Fruit fly (Drosophila melanogaster) whole organism, embryonic: Measurements from ENCODE around the gene CG32161.

Experiments used
- Awh ChIP-seq: fragments of 200-800 bp; sonication (Bioruptor generic); IDR thresholded peaks from 2 replicates; pipeline ENCODE4, ENCODE4 v1.3.6; 2022; ENCODE audit warnings: missing biosample characterization, missing genetic modification characterization
- C15 ChIP-seq: fragments of 200-800 bp; sonication (Bioruptor generic); IDR thresholded peaks from 3 replicates; pipeline ENCODE4 v1.3.6; 2022; ENCODE audit warnings: missing biosample characterization, missing genetic modification characterization
- CG10462 ChIP-seq: fragments of 200-800 bp; sonication (Bioruptor generic); optimal IDR thresholded peaks from 2 replicates; lab custom pipeline; 2016; ENCODE audit warnings: missing biosample characterization, missing genetic modification characterization
- CG11398 ChIP-seq: fragments of 200-800 bp; sonication (Bioruptor generic); optimal IDR thresholded peaks from 2 replicates; lab custom pipeline; 2016; ENCODE audit warnings: missing biosample characterization, missing genetic modification characterization
- CG11504 ChIP-seq: fragments of 200-800 bp; sonication (Bioruptor generic); optimal IDR thresholded peaks from 3 replicates; lab custom pipeline; 2019; ENCODE audit warnings: missing biosample characterization, mild to moderate bottlenecking, missing genetic modification characterization, moderate library complexity
- CG14965 ChIP-seq: fragments of 200-800 bp; sonication (Bioruptor generic); optimal IDR thresholded peaks from 2 replicates; lab custom pipeline; 2016; ENCODE audit warnings: missing biosample characterization, missing genetic modification characterization, borderline replicate concordance
- CG15269 ChIP-seq: fragments of 200-800 bp; sonication (Bioruptor generic); optimal IDR thresholded peaks from 2 replicates; lab custom pipeline; 2018; ENCODE audit warnings: missing biosample characterization, mild to moderate bottlenecking, missing genetic modification characterization, moderate library complexity
- CG16815 ChIP-seq: fragments of 200-800 bp; sonication (Bioruptor generic); optimal IDR thresholded peaks from 3 replicates; lab custom pipeline; 2017; ENCODE audit warnings: missing biosample characterization, mild to moderate bottlenecking, missing genetic modification characterization
- CG17186 ChIP-seq: fragments of 200-800 bp; sonication (Bioruptor generic); optimal IDR thresholded peaks from 3 replicates; lab custom pipeline; 2017; ENCODE audit warnings: missing biosample characterization, missing genetic modification reagents, missing genetic modification characterization
- CG17568 ChIP-seq: fragments of 200-800 bp; sonication (Bioruptor generic); optimal IDR thresholded peaks from 2 replicates; lab custom pipeline; 2018; ENCODE audit warnings: missing biosample characterization, mild to moderate bottlenecking, missing genetic modification characterization, moderate library complexity
- CG18262 ChIP-seq: fragments of 200-800 bp; optimal IDR thresholded peaks from 3 replicates; lab custom pipeline; 2019; ENCODE audit warnings: missing biosample characterization, mild to moderate bottlenecking, missing genetic modification characterization, moderate library complexity
- CG31388 ChIP-seq: fragments of 200-800 bp; sonication (Bioruptor generic); optimal IDR thresholded peaks from 2 replicates; lab custom pipeline; 2016; ENCODE audit warnings: missing biosample characterization, missing genetic modification characterization
- CG3281 ChIP-seq: fragments of 200-800 bp; sonication (Bioruptor generic); optimal IDR thresholded peaks from 3 replicates; lab custom pipeline; 2017; ENCODE audit warnings: missing biosample characterization, mild to moderate bottlenecking, missing genetic modification characterization
- CG4404 ChIP-seq: fragments of 200-800 bp; sonication (Bioruptor generic); IDR thresholded peaks from 2 replicates; pipeline ENCODE4 v1.3.6; 2022; ENCODE audit warnings: missing biosample characterization, missing genetic modification characterization
- CG4707 ChIP-seq: fragments of 200-800 bp; sonication (Bioruptor generic); optimal IDR thresholded peaks from 2 replicates; lab custom pipeline; 2018; ENCODE audit warnings: missing biosample characterization, mild to moderate bottlenecking, missing genetic modification characterization, moderate library complexity
- CG6765 ChIP-seq: fragments of 200-800 bp; sonication (Bioruptor generic); optimal IDR thresholded peaks from 3 replicates; lab custom pipeline; 2017; ENCODE audit warnings: missing biosample characterization, mild to moderate bottlenecking, missing genetic modification characterization
- CG6813 ChIP-seq: fragments of 200-800 bp; sonication (Bioruptor generic); optimal IDR thresholded peaks from 2 replicates; lab custom pipeline; 2017; ENCODE audit warnings: missing biosample characterization, missing genetic modification characterization, mild to moderate bottlenecking, moderate library complexity, missing genetic modification reagents
- CG6854 ChIP-seq: fragments of 200-800 bp; sonication (Bioruptor generic); optimal IDR thresholded peaks from 3 replicates; lab custom pipeline; 2017; ENCODE audit warnings: missing biosample characterization, mild to moderate bottlenecking, missing genetic modification characterization
- CG7745 ChIP-seq: fragments of 200-800 bp; sonication (Bioruptor generic); optimal IDR thresholded peaks from 2 replicates; lab custom pipeline; 2018; ENCODE audit warnings: missing biosample characterization, mild to moderate bottlenecking, missing genetic modification characterization, moderate library complexity
- CG8765 ChIP-seq: fragments of 200-800 bp; sonication (Bioruptor generic); IDR thresholded peaks from 2 replicates; pipeline ENCODE4 v1.3.6; 2022; ENCODE audit warnings: missing biosample characterization, missing genetic modification characterization
- CG8924 ChIP-seq: fragments of 200-800 bp; optimal IDR thresholded peaks from 3 replicates; lab custom pipeline; 2019; ENCODE audit warnings: missing biosample characterization, mild to moderate bottlenecking, missing genetic modification characterization, moderate library complexity
- CG9437 ChIP-seq: fragments of 200-800 bp; sonication (Bioruptor generic); optimal IDR thresholded peaks from 2 replicates; lab custom pipeline; 2018; ENCODE audit warnings: missing biosample characterization, mild to moderate bottlenecking, missing genetic modification characterization
- HHEX ChIP-seq: fragments of 200-800 bp; sonication (Bioruptor generic); optimal IDR thresholded peaks from 3 replicates; lab custom pipeline; 2017; ENCODE audit warnings: missing biosample characterization, mild to moderate bottlenecking, missing genetic modification characterization, missing genetic modification reagents
- Hsf ChIP-seq: fragments of 200-800 bp; sonication (Bioruptor generic); optimal IDR thresholded peaks from 3 replicates; lab custom pipeline; 2016; ENCODE audit warnings: missing biosample characterization, missing genetic modification characterization
- Mad ChIP-seq: fragments of 200-800 bp; sonication (Bioruptor generic); optimal IDR thresholded peaks from 2 replicates; lab custom pipeline; 2016; ENCODE audit warnings: missing biosample characterization, missing genetic modification characterization
- Nf-YC ChIP-seq: fragments of 200-800 bp; optimal IDR thresholded peaks from 3 replicates; lab custom pipeline; 2019; ENCODE audit warnings: missing biosample characterization, mild to moderate bottlenecking, missing genetic modification characterization, moderate library complexity
- Oaz ChIP-seq: fragments of 200-800 bp; sonication (Bioruptor generic); IDR thresholded peaks from 2 replicates; pipeline ENCODE4 v1.3.6; 2022; ENCODE audit warnings: missing biosample characterization, missing genetic modification characterization
- Rfx ChIP-seq: fragments of 200-800 bp; sonication (Bioruptor generic); IDR thresholded peaks from 2 replicates; pipeline ENCODE4 v1.3.6; 2022; ENCODE audit warnings: missing biosample characterization, missing genetic modification characterization
- TFAM ChIP-seq: fragments of 200-800 bp; sonication (Bioruptor generic); optimal IDR thresholded peaks from 2 replicates; lab custom pipeline; 2017; ENCODE audit warnings: missing biosample characterization, missing genetic modification characterization, inconsistent platforms
- Taf1 ChIP-seq: fragments of 200-800 bp; sonication (Bioruptor generic); IDR thresholded peaks from 2 replicates; pipeline ENCODE4 v1.3.6; 2022; ENCODE audit warnings: missing biosample characterization, missing genetic modification characterization
- YL-1 ChIP-seq: fragments of 200-800 bp; sonication (Bioruptor generic); optimal IDR thresholded peaks from 3 replicates; lab custom pipeline; 2017; ENCODE audit warnings: missing biosample characterization, mild to moderate bottlenecking, missing genetic modification characterization
- bigmax ChIP-seq: fragments of 200-800 bp; sonication (Bioruptor generic); optimal IDR thresholded peaks from 2 replicates; lab custom pipeline; 2018; ENCODE audit warnings: missing biosample characterization, mild to moderate bottlenecking, missing genetic modification characterization
- ci ChIP-seq: fragments of 200-800 bp; sonication (Bioruptor generic); IDR thresholded peaks from 3 replicates; pipeline ENCODE4 v1.3.6; 2022; ENCODE audit warnings: missing biosample characterization, missing genetic modification characterization
- dimm ChIP-seq: fragments of 200-800 bp; sonication (Bioruptor generic); IDR thresholded peaks from 2 replicates; pipeline ENCODE4 v1.3.6; 2022; ENCODE audit warnings: missing biosample characterization, missing genetic modification characterization
- exex ChIP-seq: fragments of 200-800 bp; sonication (Bioruptor generic); optimal IDR thresholded peaks from 4 replicates; lab custom pipeline; 2018; ENCODE audit warnings: missing biosample characterization, mild to moderate bottlenecking, missing genetic modification characterization, moderate library complexity
- eyg ChIP-seq: fragments of 200-800 bp; sonication (Bioruptor generic); optimal IDR thresholded peaks from 3 replicates; lab custom pipeline; 2016; ENCODE audit warnings: missing biosample characterization, missing genetic modification characterization
- fu2 ChIP-seq: fragments of 200-800 bp; sonication (Bioruptor generic); optimal IDR thresholded peaks from 2 replicates; lab custom pipeline; 2016; ENCODE audit warnings: missing biosample characterization, missing genetic modification characterization
- hth ChIP-seq: fragments of >200 bp; optimal IDR thresholded peaks from 2 replicates; lab custom pipeline; 2017; ENCODE audit warnings: inconsistent platforms
- lab ChIP-seq: fragments of 200-800 bp; sonication (Bioruptor generic); optimal IDR thresholded peaks from 3 replicates; lab custom pipeline; 2017; ENCODE audit warnings: missing biosample characterization, missing genetic modification characterization, mild to moderate bottlenecking, moderate library complexity, missing genetic modification reagents
- nom ChIP-seq: fragments of 200-800 bp; sonication (Bioruptor generic); optimal IDR thresholded peaks from 2 replicates; lab custom pipeline; 2017; ENCODE audit warnings: missing biosample characterization, missing genetic modification characterization, mild to moderate bottlenecking, moderate library complexity, missing genetic modification reagents
- pb ChIP-seq: fragments of 200-800 bp; sonication (Bioruptor generic); optimal IDR thresholded peaks from 3 replicates; lab custom pipeline; 2016; ENCODE audit warnings: missing biosample characterization, missing genetic modification characterization
- phol ChIP-seq: fragments of 200-800 bp; sonication (Bioruptor generic); optimal IDR thresholded peaks from 3 replicates; lab custom pipeline; 2018; ENCODE audit warnings: missing biosample characterization, mild to moderate bottlenecking, missing genetic modification characterization, moderate library complexity
- pita ChIP-seq: fragments of 200-800 bp; sonication (Bioruptor generic); optimal IDR thresholded peaks from 2 replicates; lab custom pipeline; 2017; ENCODE audit warnings: missing biosample characterization, mild to moderate bottlenecking, missing genetic modification characterization
- pros ChIP-seq: fragments of 200-800 bp; sonication (Bioruptor generic); optimal IDR thresholded peaks from 3 replicates; lab custom pipeline; 2019; ENCODE audit warnings: missing biosample characterization, mild to moderate bottlenecking, missing genetic modification characterization, moderate library complexity
- psq ChIP-seq: fragments of 200-800 bp; sonication (Bioruptor generic); optimal IDR thresholded peaks from 2 replicates; lab custom pipeline; 2017; ENCODE audit warnings: missing biosample characterization, missing genetic modification characterization
- row ChIP-seq: fragments of 200-800 bp; sonication (Bioruptor generic); IDR thresholded peaks from 3 replicates; pipeline ENCODE4 v1.3.6; 2022; ENCODE audit warnings: missing biosample characterization, missing genetic modification characterization
- run ChIP-seq: fragments of 200-800 bp; sonication (Bioruptor generic); optimal IDR thresholded peaks from 3 replicates; lab custom pipeline; 2018; ENCODE audit warnings: missing biosample characterization, mild to moderate bottlenecking, missing genetic modification characterization
- tna ChIP-seq: fragments of 200-800 bp; sonication (Bioruptor generic); IDR thresholded peaks from 2 replicates; pipeline ENCODE4 v1.3.6; 2022; ENCODE audit warnings: missing biosample characterization, missing genetic modification characterization; ENCODE audit not compliant: partially characterized antibody
- trem ChIP-seq: fragments of 200-800 bp; optimal IDR thresholded peaks from 3 replicates; lab custom pipeline; 2019; ENCODE audit warnings: missing biosample characterization, mild to moderate bottlenecking, missing genetic modification characterization, moderate library complexity
- unc-4 ChIP-seq: fragments of 200-800 bp; sonication (Bioruptor generic); IDR thresholded peaks from 2 replicates; pipeline ENCODE4 v1.3.6; 2022; ENCODE audit warnings: missing biosample characterization, missing genetic modification characterization; ENCODE audit not compliant: partially characterized antibody
- z ChIP-seq: fragments of 200-800 bp; sonication (Bioruptor generic); IDR thresholded peaks from 3 replicates; pipeline ENCODE4 v1.3.6; 2022; ENCODE audit warnings: missing biosample characterization, missing genetic modification characterization
- zfh2 ChIP-seq: fragments of 200-800 bp; sonication (Bioruptor generic); optimal IDR thresholded peaks from 2 replicates; lab custom pipeline; 2016; ENCODE audit warnings: missing biosample characterization, missing genetic modification characterization

CG32161 gene

dm6 chr3L:16842087-16842567, 3.9 kb upstream of the CG32161 start, which contains the start of gene TSG101 (continued):
- TF ChIP-seq C15 = no peak
- no peak for TF ChIP-seq Taf1 (GFP tag; lab: Robert Waterston, UW)
- TF ChIP-seq CG15269 = no peak
- TF ChIP-seq bigmax = no peak
- no peak for TF ChIP-seq Oaz
- no peak for TF ChIP-seq CG10462
- TF ChIP-seq CG4404 (GFP tag; lab: Robert Waterston, UW) = no peak
- no peak for TF ChIP-seq TFAM (GFP tag; lab: Kevin White, UChicago)
- no peak for TF ChIP-seq CG31388 (GFP tag; lab: Kevin White, UChicago)
- no peak for TF ChIP-seq CG6813 (GFP tag; lab: Kevin White, UChicago)
- TF ChIP-seq tna (GFP tag; lab: Robert Waterston, UW) = no peak
- TF ChIP-seq eyg = no peak
- TF ChIP-seq CG3281 (GFP tag; lab: Kevin White, UChicago) = no peak
- TF ChIP-seq nom (GFP tag; lab: Kevin White, UChicago) = no peak
- no peak for TF ChIP-seq CG8765 (GFP tag; lab: Robert Waterston, UW)
- no peak for TF ChIP-seq CG9437 (GFP tag; lab: Kevin White, UChicago)
- TF ChIP-seq lab (GFP tag; lab: Kevin White, UChicago) = no peak
- TF ChIP-seq Mad (GFP tag; lab: Kevin White, UChicago) = no peak
- no peak for TF ChIP-seq CG18262 (tag; lab: Kevin White, UChicago)
- peak; percentile 61; the same call in 1 of the 2 replicates for TF ChIP-seq unc-4 (GFP tag; lab: Robert Waterston, UW)
- peak; percentile 16 for TF ChIP-seq Nf-YC
- TF ChIP-seq Awh (GFP tag; lab: Robert Waterston, UW) = no peak
- no peak for TF ChIP-seq CG11398
- TF ChIP-seq CG16815 = no peak
- no peak for TF ChIP-seq hth
- no peak for TF ChIP-seq run (tag; lab: Kevin White, UChicago)
- TF ChIP-seq fu2 = no peak
- peak; percentile 50 for TF ChIP-seq YL-1
- no peak for TF ChIP-seq CG6854 (GFP tag; lab: Kevin White, UChicago)
- no peak for TF ChIP-seq CG11504 (tag; lab: Kevin White, UChicago)
- no peak for TF ChIP-seq z (GFP tag; lab: Robert Waterston, UW)
- TF ChIP-seq Hsf (GFP tag; lab: Kevin White, UChicago) = no peak
- TF ChIP-seq exex (tag; lab: Kevin White, UChicago) = no peak
- no peak for TF ChIP-seq psq
- peak; percentile 4 for TF ChIP-seq CG8924 (tag; lab: Kevin White, UChicago)
- no peak for TF ChIP-seq Rfx
- no peak for TF ChIP-seq CG6765 (GFP tag; lab: Kevin White, UChicago)
- no peak for TF ChIP-seq pita (GFP tag; lab: Kevin White, UChicago)
- no peak for TF ChIP-seq HHEX
- no peak for TF ChIP-seq CG17568 (GFP tag; lab: Kevin White, UChicago)
- TF ChIP-seq pb = no peak
- no peak for TF ChIP-seq CG17186 (GFP tag; lab: Kevin White, UChicago)
- TF ChIP-seq CG7745 (tag; lab: Kevin White, UChicago) = no peak
- no peak for TF ChIP-seq CG4707 (GFP tag; lab: Kevin White, UChicago)
- no peak for TF ChIP-seq ci (GFP tag; lab: Robert Waterston, UW)
- TF ChIP-seq dimm (GFP tag; lab: Robert Waterston, UW) = no peak
- no peak for TF ChIP-seq CG14965 (GFP tag; lab: Kevin White, UChicago)
- TF ChIP-seq trem (tag; lab: Kevin White, UChicago) = peak; percentile 41
- TF ChIP-seq row (GFP tag; lab: Robert Waterston, UW) = peak; percentile 44
- TF ChIP-seq pros (GFP tag; lab: Kevin White, UChicago) = no peak
- no peak for TF ChIP-seq phol
- TF ChIP-seq zfh2 (GFP tag; lab: Kevin White, UChicago) = no peak
